Fruit fly (Drosophila melanogaster): ENCODE measurements around the gene B9d1.

B9d1 gene

DNA sequence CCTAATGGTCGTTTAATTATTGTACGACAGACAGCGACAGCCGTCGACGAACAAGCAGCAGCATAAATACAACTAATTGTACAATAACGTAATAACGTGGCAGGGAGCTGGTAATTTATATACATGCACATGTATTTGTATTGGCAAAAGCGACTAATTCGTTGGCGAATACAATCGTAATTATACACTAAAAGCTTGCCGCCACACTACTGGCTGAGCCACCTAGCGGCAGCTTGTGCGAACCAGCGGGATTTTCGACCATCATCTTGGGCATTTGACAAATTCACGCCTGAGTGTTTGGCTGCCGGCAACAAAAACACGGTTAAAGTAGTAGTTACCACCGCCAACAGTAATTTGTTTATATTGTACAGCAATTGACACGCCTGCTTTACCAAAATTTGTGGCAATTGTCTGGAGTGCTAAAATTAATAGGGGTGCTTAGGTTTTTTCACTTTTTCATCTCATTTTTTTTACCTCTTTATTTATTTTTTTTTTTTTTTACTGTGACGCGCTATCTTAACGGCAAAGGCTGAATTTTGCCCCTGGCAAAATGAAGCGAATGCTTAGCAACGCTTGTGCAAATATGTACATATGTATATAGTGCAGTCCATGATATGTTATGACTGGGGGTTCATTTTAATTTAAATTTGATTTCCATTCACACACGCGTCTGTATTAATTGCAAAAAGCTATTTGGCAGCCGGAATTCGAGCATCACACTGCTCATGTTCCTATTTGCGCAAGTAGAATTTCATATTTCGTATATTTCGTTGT lies 13.5 kb upstream of the B9d1 start:
- no peak for TF ChIP-seq mirr (GFP tag; optimal IDR thresholded peaks at IDR 0.05)
- no peak for TF ChIP-seq Sin3A (optimal IDR thresholded peaks at IDR 0.05)
- TF ChIP-seq CG1603 (tag; optimal IDR thresholded peaks at IDR 0.05) = no peak
- no peak for TF ChIP-seq br (optimal IDR thresholded peaks at IDR 0.05)
- TF ChIP-seq Med (GFP tag) = peak; percentile 16
- TF ChIP-seq CTCF (GFP tag; optimal IDR thresholded peaks at IDR 0.05) = peak; percentile 87
- TF ChIP-seq Dref (GFP tag; IDR thresholded peaks at IDR 0.05) = no peak
- TF ChIP-seq gcm2 (GFP tag; optimal IDR thresholded peaks at IDR 0.05) = no peak
- no peak for TF ChIP-seq Six4 (GFP tag; optimal IDR thresholded peaks at IDR 0.05)
- TF ChIP-seq CG9876 (GFP tag; optimal IDR thresholded peaks at IDR 0.05) = no peak
- no peak for TF ChIP-seq Nf-YC (tag; optimal IDR thresholded peaks at IDR 0.05)
- peak; percentile 84 for TF ChIP-seq CG10979 (tag; optimal IDR thresholded peaks at IDR 0.05)
- TF ChIP-seq Mad (GFP tag; optimal IDR thresholded peaks at IDR 0.05) = no peak
- TF ChIP-seq CG4404 (GFP tag; IDR thresholded peaks at IDR 0.05) = no peak
- no peak for TF ChIP-seq HLHmδ (GFP tag; optimal IDR thresholded peaks at IDR 0.05)
- TF ChIP-seq so (GFP tag; IDR thresholded peaks at IDR 0.05) = 0 out of 3 replicates have a peak, but pooled peaks have one; percentile 17
- TF ChIP-seq Hr51 (GFP tag; optimal IDR thresholded peaks at IDR 0.05) = no peak
- 0 out of 3 replicates have a peak, but pooled peaks have one; percentile 38 for TF ChIP-seq CG6175 (GFP tag; IDR thresholded peaks at IDR 0.05)
- TF ChIP-seq Antp (GFP tag; optimal IDR thresholded peaks at IDR 0.05) = no peak
- TF ChIP-seq sens (GFP tag) = peak; percentile 59
- TF ChIP-seq CG9932 (GFP tag; IDR thresholded peaks at IDR 0.05) = no peak
- peak; percentile 0 for TF ChIP-seq CG16863 (GFP tag; optimal IDR thresholded peaks at IDR 0.05)
- no peak for TF ChIP-seq Sry-β (GFP tag; optimal IDR thresholded peaks at IDR 0.05)
- peak; percentile 27; the same call in 1 of the 3 replicates for TF ChIP-seq CG6791 (GFP tag; IDR thresholded peaks at IDR 0.05; ENCODE audit: partially characterized antibody)
- TF ChIP-seq HLH54F (GFP tag; optimal IDR thresholded peaks at IDR 0.05) = no peak
- peak; percentile 33 for TF ChIP-seq tio (GFP tag; optimal IDR thresholded peaks at IDR 0.05)
- TF ChIP-seq CG34224 (GFP tag; IDR thresholded peaks at IDR 0.05; ENCODE audit: partially characterized antibody) = no peak
- no peak for TF ChIP-seq Fer2 (tag; optimal IDR thresholded peaks at IDR 0.05)

DNA sequence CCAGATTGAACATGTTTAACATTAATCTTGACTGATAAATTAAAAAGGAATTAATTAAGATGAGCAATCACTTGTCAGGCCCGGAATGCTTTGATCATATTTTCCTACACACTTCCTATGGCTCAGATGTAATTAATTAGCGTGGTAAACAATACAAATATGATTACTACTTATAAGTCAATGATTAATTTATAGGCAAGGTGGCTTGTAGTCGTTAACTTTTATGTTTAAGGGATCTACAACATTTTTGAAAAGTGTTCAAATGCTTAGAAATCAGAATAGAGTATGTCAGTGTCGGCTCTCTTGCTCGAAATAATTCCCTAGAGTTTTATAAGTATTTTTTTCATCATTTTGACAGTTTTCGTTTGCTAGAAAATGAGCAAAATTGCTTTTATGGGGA lies 10.0 kb upstream of the B9d1 start:
- TF ChIP-seq MBD-R2 (GFP tag; IDR thresholded peaks at IDR 0.05) = no peak
- TF ChIP-seq z (GFP tag; IDR thresholded peaks at IDR 0.05) = no peak
- TF ChIP-seq Hr51 (GFP tag; optimal IDR thresholded peaks at IDR 0.05) = no peak
- peak; percentile 17 for TF ChIP-seq CG2678 (tag; optimal IDR thresholded peaks at IDR 0.05)
- no peak for TF ChIP-seq CG10462 (GFP tag; optimal IDR thresholded peaks at IDR 0.05)
- TF ChIP-seq Mrtf (GFP tag; IDR thresholded peaks at IDR 0.05) = no peak
- peak; percentile 40; the same call in 2 of the 3 replicates for TF ChIP-seq dysf (GFP tag; IDR thresholded peaks at IDR 0.05)
- TF ChIP-seq grau (tag; optimal IDR thresholded peaks at IDR 0.05) = peak; percentile 34
- TF ChIP-seq Drgx (GFP tag; IDR thresholded peaks at IDR 0.05) = no peak
- TF ChIP-seq CG7839 (tag; optimal IDR thresholded peaks at IDR 0.05) = peak; percentile 27
- no peak for TF ChIP-seq CG3163 (GFP tag; optimal IDR thresholded peaks at IDR 0.05)
- TF ChIP-seq CG2120 (GFP tag; optimal IDR thresholded peaks at IDR 0.05) = peak; percentile 51
- TF ChIP-seq tgo (GFP tag; IDR thresholded peaks at IDR 0.05) = no peak; the same call in 2 of the 3 replicates
- TF ChIP-seq CG18262 (tag; optimal IDR thresholded peaks at IDR 0.05) = no peak
- no peak for TF ChIP-seq CkIIα-i1 (GFP tag; IDR thresholded peaks at IDR 0.05)
- peak; percentile 6 for TF ChIP-seq zfh2 (GFP tag; optimal IDR thresholded peaks at IDR 0.05)
- peak; percentile 10 for TF ChIP-seq CG2712 (tag; optimal IDR thresholded peaks at IDR 0.05)
- no peak for TF ChIP-seq CG11247 (GFP tag; IDR thresholded peaks at IDR 0.05)
- peak; percentile 58 for TF ChIP-seq Med (GFP tag)
- no peak for TF ChIP-seq gcm (GFP tag; optimal IDR thresholded peaks at IDR 0.05)
- TF ChIP-seq sd (tag; optimal IDR thresholded peaks at IDR 0.05) = peak; percentile 70
- no peak for TF ChIP-seq Optix (GFP tag; IDR thresholded peaks at IDR 0.05)
- TF ChIP-seq unpg (GFP tag; optimal IDR thresholded peaks at IDR 0.05) = no peak
- TF ChIP-seq aop (GFP tag; IDR thresholded peaks at IDR 0.05) = no peak
- TF ChIP-seq cg (GFP tag; optimal IDR thresholded peaks at IDR 0.05) = no peak
- peak; percentile 29 for TF ChIP-seq gem (tag; optimal IDR thresholded peaks at IDR 0.05)
- peak; percentile 16 for TF ChIP-seq sens (GFP tag)
